Worm (Caenorhabditis elegans): ENCODE measurements around the gene C05C8.8.

ce11 chrV:7275491-7275890, 20.5 kb upstream of the C05C8.8 start, which contains the start of gene C13A2.5:
- TF ChIP-seq him-1 (tag; optimal IDR thresholded peaks at IDR 0.05) (no peak), W03F9.2 (tag; optimal IDR thresholded peaks at IDR 0.05) (no peak), dao-5 (tag; optimal IDR thresholded peaks at IDR 0.05) (no peak)
